Worm (Caenorhabditis elegans) whole organism, L1 larva: Measurements from ENCODE around the gene ZK418.5.

Experiments
- C04F5.9 ChIP-seq: sonication (generic microtip); optimal IDR thresholded peaks from 2 replicates; lab custom pipeline; 2016; ENCODE audit warnings: missing genetic modification characterization, missing compliant biosample characterization
- C34B4.2 ChIP-seq: sonication (generic microtip); optimal IDR thresholded peaks from 2 replicates; lab custom pipeline; 2017; ENCODE audit warnings: mild to moderate bottlenecking, missing genetic modification characterization, missing compliant biosample characterization
- ceh-63 ChIP-seq: fragments of 200-800 bp; sonication (Bioruptor generic); optimal IDR thresholded peaks from 2 replicates; lab custom pipeline; 2018; ENCODE audit warnings: mild to moderate bottlenecking, missing genetic modification characterization, missing compliant biosample characterization
- ceh-8 ChIP-seq: fragments of 200-800 bp; sonication (Bioruptor generic); optimal IDR thresholded peaks from 2 replicates; lab custom pipeline; 2018; ENCODE audit warnings: mild to moderate bottlenecking, missing genetic modification characterization, moderate library complexity, missing compliant biosample characterization
- dpl-1 ChIP-seq, 3 experiments: fragments of 150-350 bp in 2 of 3; sonication (generic microtip) in 1 of 3; optimal IDR thresholded peaks; 2 replicates each; lab custom pipeline; 2014 to 2017; ENCODE audit warnings: missing biosample characterization in 3 of 3, missing genetic modification characterization in 3 of 3, missing genetic modification reagents in 3 of 3
- efl-1 ChIP-seq, 4 experiments: fragments of 150-350 bp; optimal IDR thresholded peaks in 3 of 4; peaks in 1 of 4; 1 replicate in 1 of 4; 2 replicates in 3 of 4; lab custom pipeline; 2014; ENCODE audit warnings: missing biosample characterization in 2 of 4, missing genetic modification characterization in 2 of 4, missing genetic modification reagents in 2 of 4
- elt-2 ChIP-seq: sonication (generic microtip); optimal IDR thresholded peaks from 2 replicates; lab custom pipeline; 2016; ENCODE audit warnings: missing genetic modification characterization, mild to moderate bottlenecking, inconsistent platforms, missing compliant biosample characterization, missing genetic modification reagents
- fkh-8 ChIP-seq: sonication (generic microtip); optimal IDR thresholded peaks from 2 replicates; lab custom pipeline; 2016; ENCODE audit warnings: mild to moderate bottlenecking, missing genetic modification characterization, missing compliant biosample characterization
- grh-1 ChIP-seq: fragments of 200-800 bp; sonication (Bioruptor generic); IDR thresholded peaks from 2 replicates; pipeline ENCODE4 v1.3.6; 2022; ENCODE audit warnings: missing genetic modification reagents, missing genetic modification characterization, missing compliant biosample characterization
- hpl-2 ChIP-seq: fragments of 150-350 bp; optimal IDR thresholded peaks from 2 replicates; lab custom pipeline; 2014; ENCODE audit warnings: missing biosample characterization, missing genetic modification reagents, missing genetic modification characterization
- irx-1 ChIP-seq: sonication (generic microtip); optimal IDR thresholded peaks from 2 replicates; lab custom pipeline; 2016; ENCODE audit warnings: missing genetic modification characterization, missing compliant biosample characterization
- jun-1 ChIP-seq: fragments of 150-350 bp; optimal IDR thresholded peaks from 2 replicates; lab custom pipeline; 2014; ENCODE audit warnings: missing biosample characterization, missing genetic modification reagents, missing genetic modification characterization
- lin-15B ChIP-seq: fragments of 150-350 bp; sonication (generic microtip); optimal IDR thresholded peaks from 3 replicates; lab custom pipeline; 2014; ENCODE audit warnings: missing biosample characterization, missing genetic modification characterization
- lin-35 ChIP-seq, 2 experiments: fragments of 150-350 bp; optimal IDR thresholded peaks; 2 replicates each; lab custom pipeline; 2014; ENCODE audit warnings: missing biosample characterization in 2 of 2, missing genetic modification characterization in 2 of 2, missing genetic modification reagents in 2 of 2
- lin-39 ChIP-seq: fragments of 150-350 bp; optimal IDR thresholded peaks from 2 replicates; lab custom pipeline; 2014; ENCODE audit warnings: missing biosample characterization, missing genetic modification reagents, missing genetic modification characterization
- lir-3 ChIP-seq: sonication (generic microtip); optimal IDR thresholded peaks from 2 replicates; lab custom pipeline; 2016; ENCODE audit warnings: mild to moderate bottlenecking, missing genetic modification characterization, moderate library complexity, missing compliant biosample characterization; ENCODE audit not compliant: poor library complexity
- mab-9 ChIP-seq: fragments of 200-800 bp; sonication (Bioruptor generic); IDR thresholded peaks from 2 replicates; pipeline ENCODE4 v1.3.6; 2022; ENCODE audit warnings: missing genetic modification reagents, missing genetic modification characterization, missing compliant biosample characterization
- mep-1 ChIP-seq: fragments of 150-350 bp; optimal IDR thresholded peaks from 2 replicates; lab custom pipeline; 2014; ENCODE audit warnings: missing biosample characterization, missing genetic modification characterization
- nhr-20 ChIP-seq: sonication (generic microtip); optimal IDR thresholded peaks from 2 replicates; lab custom pipeline; 2016; ENCODE audit warnings: mild to moderate bottlenecking, missing genetic modification characterization, missing compliant biosample characterization
- nhr-28 ChIP-seq: fragments of 150-350 bp; optimal IDR thresholded peaks from 2 replicates; lab custom pipeline; 2014; ENCODE audit warnings: missing biosample characterization, missing genetic modification characterization
- nhr-47 ChIP-seq: sonication (generic microtip); optimal IDR thresholded peaks from 2 replicates; lab custom pipeline; 2016; ENCODE audit warnings: mild to moderate bottlenecking, missing genetic modification characterization, moderate library complexity, missing compliant biosample characterization
- nhr-76 ChIP-seq: sonication (generic microtip); optimal IDR thresholded peaks from 2 replicates; lab custom pipeline; 2017; ENCODE audit warnings: missing biosample characterization, missing genetic modification characterization
- nhr-84 ChIP-seq: sonication (generic microtip); optimal IDR thresholded peaks from 2 replicates; lab custom pipeline; 2017; ENCODE audit warnings: missing biosample characterization, missing genetic modification characterization
- nhr-85 ChIP-seq: sonication (generic microtip); peaks from one replicate; lab custom pipeline; 2016; ENCODE audit warnings: missing genetic modification characterization, inconsistent platforms, missing compliant biosample characterization
- nhr-90 ChIP-seq: sonication (generic microtip); optimal IDR thresholded peaks from 2 replicates; lab custom pipeline; 2016; ENCODE audit warnings: mild to moderate bottlenecking, missing genetic modification characterization, missing compliant biosample characterization; ENCODE audit not compliant: poor library complexity
- pax-3 ChIP-seq: fragments of 200-800 bp; sonication (Bioruptor generic); optimal IDR thresholded peaks from 2 replicates; lab custom pipeline; 2018; ENCODE audit warnings: mild to moderate bottlenecking, missing genetic modification characterization, moderate library complexity, missing compliant biosample characterization
- pqm-1 ChIP-seq: sonication (generic microtip); optimal IDR thresholded peaks from 3 replicates; lab custom pipeline; 2017; ENCODE audit warnings: missing biosample characterization, missing genetic modification characterization
- rnt-1 ChIP-seq: sonication (generic microtip); optimal IDR thresholded peaks from 2 replicates; lab custom pipeline; 2016; ENCODE audit warnings: mild to moderate bottlenecking, missing genetic modification characterization, moderate library complexity, missing compliant biosample characterization
- snpc-4 ChIP-seq: fragments of 150-350 bp; optimal IDR thresholded peaks from 2 replicates; lab custom pipeline; 2014; ENCODE audit warnings: missing biosample characterization, missing genetic modification characterization
- snu-23 ChIP-seq: sonication (generic microtip); optimal IDR thresholded peaks from 2 replicates; lab custom pipeline; 2016; ENCODE audit warnings: missing genetic modification characterization, missing compliant biosample characterization
- sup-37 ChIP-seq: fragments of 200-800 bp; sonication (Bioruptor generic); optimal IDR thresholded peaks from 2 replicates; lab custom pipeline; 2018; ENCODE audit warnings: mild to moderate bottlenecking, missing genetic modification characterization, missing compliant biosample characterization
- unc-130 ChIP-seq: fragments of 150-350 bp; optimal IDR thresholded peaks from 2 replicates; lab custom pipeline; 2017; ENCODE audit warnings: missing biosample characterization, missing genetic modification characterization, inconsistent platforms
- unc-30 ChIP-seq: sonication (generic microtip); optimal IDR thresholded peaks from 2 replicates; lab custom pipeline; 2017; ENCODE audit warnings: missing biosample characterization, missing genetic modification characterization
- unc-62 ChIP-seq: fragments of 150-350 bp; optimal IDR thresholded peaks from 2 replicates; lab custom pipeline; 2014; ENCODE audit warnings: missing biosample characterization, missing genetic modification reagents, missing genetic modification characterization
- unc-98 ChIP-seq: fragments of 200-800 bp; sonication (Bioruptor generic); IDR thresholded peaks from 2 replicates; pipeline ENCODE4 v1.3.6; 2022; ENCODE audit warnings: missing genetic modification characterization, missing compliant biosample characterization
- ztf-11 ChIP-seq, 2 experiments: sonication (generic microtip); optimal IDR thresholded peaks; 2 replicates each; lab custom pipeline; 2016 to 2017; ENCODE audit warnings: missing genetic modification characterization in 2 of 2, missing biosample characterization in 1 of 2, missing compliant biosample characterization in 1 of 2

The ZK418.5 gene

ce11 chrIII:7087691-7088323, 14.2 kb upstream of the ZK418.5 start, which contains the start of gene fubl-2 (continued):
- TF ChIP-seq rnt-1 (tag; lab: Kevin White, UChicago), result peak; percentile 94
- no peak for TF ChIP-seq hpl-2 (GFP tag; lab: Kevin White, UChicago)
- no peak for TF ChIP-seq nhr-84
- peak; percentile 51 for TF ChIP-seq irx-1 (tag; lab: Kevin White, UChicago)
- no peak for TF ChIP-seq jun-1 (tag; lab: Kevin White, UChicago)
- no peak for TF ChIP-seq sup-37
- no peak for TF ChIP-seq unc-62
- peak; percentile 87 for TF ChIP-seq nhr-85
- peak; percentile 24 for TF ChIP-seq snpc-4 (tag; lab: Kevin White, UChicago)
- peak; percentile 74 for TF ChIP-seq nhr-20 (tag; lab: Kevin White, UChicago)
- no peak for TF ChIP-seq elt-2 (tag; lab: Kevin White, UChicago)
- TF ChIP-seq ceh-8 (GFP tag; lab: Kevin White, UChicago), result no peak
- TF ChIP-seq C04F5.9, result peak; percentile 45
- peak; percentile 62 for TF ChIP-seq pax-3 (tag; lab: Kevin White, UChicago)
- TF ChIP-seq mab-9, result no peak
- peak in 1 of 2 experiments; percentile 68 for TF ChIP-seq ztf-11 (tag; optimal IDR thresholded peaks at IDR 0.05; lab: Kevin White, UChicago)
- peak; percentile 71 for TF ChIP-seq snu-23
- TF ChIP-seq unc-30, result no peak
- no peak for TF ChIP-seq grh-1 (GFP tag; lab: Robert Waterston, UW)
- TF ChIP-seq fkh-8 (tag; lab: Kevin White, UChicago), result peak; percentile 65
- peak; percentile 53 to 71 (median 54) for TF ChIP-seq dpl-1 (GFP tag; optimal IDR thresholded peaks at IDR 0.05; lab: Kevin White, UChicago)
- TF ChIP-seq ceh-63 (GFP tag; lab: Kevin White, UChicago), result no peak
- TF ChIP-seq nhr-76 (tag; lab: Kevin White, UChicago), result no peak
- TF ChIP-seq mep-1 (tag; lab: Kevin White, UChicago), result peak; percentile 51
- TF ChIP-seq lin-15B (tag; lab: Kevin White, UChicago), result peak; percentile 66
- TF ChIP-seq unc-130, result no peak
- TF ChIP-seq efl-1 (optimal IDR thresholded peaks at IDR 0.05; lab: Kevin White, UChicago), result peak; percentile 73 to 74
- TF ChIP-seq efl-1 (GFP tag; optimal IDR thresholded peaks at IDR 0.05 in 1 of 2; lab: Kevin White, UChicago), result peak in 1 of 2 experiments; percentile 51
- TF ChIP-seq nhr-47 (tag; lab: Kevin White, UChicago), result peak; percentile 76
- no peak for TF ChIP-seq lin-39 (tag; lab: Kevin White, UChicago)
- no peak; the same call in 1 of the 2 replicates for TF ChIP-seq unc-98 (GFP tag; lab: Robert Waterston, UW)
- no peak for TF ChIP-seq C34B4.2 (tag; lab: Kevin White, UChicago)
- TF ChIP-seq pqm-1, result no peak

ce11 chrIII:7087180-7087579, 13.5 kb upstream of the ZK418.5 start:
- no peak for TF ChIP-seq nhr-28 (tag; lab: Kevin White, UChicago)
- no peak for TF ChIP-seq snpc-4 (tag; lab: Kevin White, UChicago)
- peak in 1 of 2 experiments; percentile 13 for TF ChIP-seq efl-1 (optimal IDR thresholded peaks at IDR 0.05; lab: Kevin White, UChicago)
- TF ChIP-seq efl-1 (GFP tag; optimal IDR thresholded peaks at IDR 0.05 in 1 of 2; lab: Kevin White, UChicago), result peak in 1 of 2 experiments; percentile 91
- no peak for TF ChIP-seq nhr-47 (tag; lab: Kevin White, UChicago)
- peak in 1 of 2 experiments; percentile 32 for TF ChIP-seq lin-35 (GFP tag; optimal IDR thresholded peaks at IDR 0.05; lab: Kevin White, UChicago)

- no peak for TF ChIP-seq ztf-11 (tag; optimal IDR thresholded peaks at IDR 0.05; lab: Kevin White, UChicago)
- no peak for TF ChIP-seq lir-3 (tag; lab: Kevin White, UChicago)
- peak in 1 of 3 experiments; percentile 44 for TF ChIP-seq dpl-1 (GFP tag; optimal IDR thresholded peaks at IDR 0.05; lab: Kevin White, UChicago)
- no peak for TF ChIP-seq unc-130
- TF ChIP-seq nhr-90 (tag; lab: Kevin White, UChicago), result no peak
- TF ChIP-seq efl-1 (optimal IDR thresholded peaks at IDR 0.05; lab: Kevin White, UChicago), result peak; percentile 10 to 91
- TF ChIP-seq efl-1 (GFP tag; optimal IDR thresholded peaks at IDR 0.05 in 1 of 2; lab: Kevin White, UChicago), result peak in 1 of 2 experiments; percentile 12
Observed at ce11 chrIII:7084908-7085307, 11.3 kb upstream of the ZK418.5 start, which contains the start of gene tofu-7. Gene tofu-7 (minus strand): TSS chrIII:7085018.
